Fruit fly (Drosophila melanogaster) whole organism, prepupa: ENCODE data around the gene Naa40.

Experiments
- CG16779 ChIP-seq: fragments of 200-800 bp; sonication (Bioruptor generic); optimal IDR thresholded peaks from 3 replicates; lab custom pipeline; 2017; ENCODE audit warnings: missing biosample characterization, mild to moderate bottlenecking, missing genetic modification characterization
- CG31627 ChIP-seq: fragments of 200-800 bp; sonication (Bioruptor generic); optimal IDR thresholded peaks from 3 replicates; lab custom pipeline; 2016; ENCODE audit warnings: missing biosample characterization, missing genetic modification characterization
- Hr39 ChIP-seq: fragments of 200-800 bp; sonication (Bioruptor generic); optimal IDR thresholded peaks from 2 replicates; lab custom pipeline; 2016; ENCODE audit warnings: missing biosample characterization, missing genetic modification characterization
- Sox102F ChIP-seq: fragments of 200-800 bp; sonication (Bioruptor generic); optimal IDR thresholded peaks from 2 replicates; lab custom pipeline; 2016; ENCODE audit warnings: missing biosample characterization, mild to moderate bottlenecking, missing genetic modification characterization
- dsx ChIP-seq: fragments of 200-800 bp; optimal IDR thresholded peaks from 3 replicates; lab custom pipeline; 2019; ENCODE audit warnings: missing biosample characterization, mild to moderate bottlenecking, missing genetic modification characterization, moderate library complexity; ENCODE audit not compliant: poor library complexity, severe bottlenecking
- svp ChIP-seq: fragments of 200-800 bp; sonication (Bioruptor generic); peaks from one replicate; lab custom pipeline; 2016; ENCODE audit warnings: missing biosample characterization, missing genetic modification characterization

DNA sequence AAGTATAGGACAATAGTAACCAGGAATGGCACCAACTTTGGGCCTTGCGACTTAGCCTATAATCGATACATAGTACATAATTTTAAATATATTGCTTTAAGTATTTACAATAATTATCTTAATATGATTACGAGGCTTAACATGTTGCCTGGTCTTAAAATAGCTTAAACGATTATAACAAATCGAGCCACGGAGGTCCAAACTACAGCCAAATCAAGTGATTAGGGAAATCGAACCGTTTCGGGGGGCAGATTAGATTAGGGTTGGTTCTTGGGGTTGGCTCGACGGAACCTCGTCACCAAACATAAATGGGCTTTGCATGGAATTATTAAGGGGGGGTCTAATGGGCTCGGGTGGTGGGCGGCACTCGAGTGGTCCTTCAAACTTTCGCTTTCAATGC is 43.5 kb downstream of the Naa40 start:
- no peak for TF ChIP-seq Hr39
- no peak for TF ChIP-seq CG16779
- no peak for TF ChIP-seq CG31627 (GFP tag; lab: Kevin White, UChicago)
- TF ChIP-seq svp (GFP tag; lab: Kevin White, UChicago): no peak
- no peak for TF ChIP-seq dsx
- no peak for TF ChIP-seq Sox102F (GFP tag; lab: Kevin White, UChicago)
